Fruit fly (Drosophila melanogaster) whole organism, embryonic: Measurements from ENCODE around the gene CG7065.

Source experiments
- ATbp ChIP-seq: fragments of 200-800 bp; sonication (Bioruptor generic); optimal IDR thresholded peaks from 2 replicates; lab custom pipeline; 2017; ENCODE audit warnings: missing biosample characterization, mild to moderate bottlenecking, missing genetic modification characterization, missing genetic modification reagents
- Atf6 ChIP-seq: fragments of 200-800 bp; sonication (Bioruptor generic); IDR thresholded peaks from 2 replicates; pipeline ENCODE4 v1.3.6; 2022; ENCODE audit warnings: missing biosample characterization, missing genetic modification characterization
- Awh ChIP-seq: fragments of 200-800 bp; sonication (Bioruptor generic); IDR thresholded peaks from 2 replicates; pipeline ENCODE4, ENCODE4 v1.3.6; 2022; ENCODE audit warnings: missing biosample characterization, missing genetic modification characterization
- B-H1 ChIP-seq: fragments of 200-800 bp; sonication (Bioruptor generic); IDR thresholded peaks from 3 replicates; pipeline ENCODE4 v1.3.6; 2022; ENCODE audit warnings: missing biosample characterization, missing genetic modification characterization
- Bgb ChIP-seq: fragments of 200-800 bp; sonication (Bioruptor generic); IDR thresholded peaks from 2 replicates; pipeline ENCODE4 v1.3.6; 2022; ENCODE audit warnings: missing biosample characterization, missing genetic modification characterization; ENCODE audit not compliant: partially characterized antibody
- Blimp-1 ChIP-seq: fragments of 200-800 bp; sonication (Bioruptor generic); optimal IDR thresholded peaks from 3 replicates; lab custom pipeline; 2018; ENCODE audit warnings: missing biosample characterization, missing genetic modification characterization, mild to moderate bottlenecking, moderate library complexity, missing genetic modification reagents
- CG10147 ChIP-seq: fragments of 200-800 bp; sonication (Bioruptor generic); optimal IDR thresholded peaks from 2 replicates; lab custom pipeline; 2019; ENCODE audit warnings: missing biosample characterization, mild to moderate bottlenecking, missing genetic modification characterization, moderate library complexity
- CG11398 ChIP-seq: fragments of 200-800 bp; sonication (Bioruptor generic); optimal IDR thresholded peaks from 2 replicates; lab custom pipeline; 2016; ENCODE audit warnings: missing biosample characterization, missing genetic modification characterization
- CG14441 ChIP-seq: fragments of 200-800 bp; sonication (Bioruptor generic); IDR thresholded peaks from 2 replicates; pipeline ENCODE4 v1.3.6; 2022; ENCODE audit warnings: missing biosample characterization, missing genetic modification characterization
- CG1602 ChIP-seq: fragments of 200-800 bp; sonication (Bioruptor generic); optimal IDR thresholded peaks from 3 replicates; lab custom pipeline; 2016; ENCODE audit warnings: missing biosample characterization, missing genetic modification characterization
- CG16815 ChIP-seq: fragments of 200-800 bp; sonication (Bioruptor generic); optimal IDR thresholded peaks from 3 replicates; lab custom pipeline; 2017; ENCODE audit warnings: missing biosample characterization, mild to moderate bottlenecking, missing genetic modification characterization
- CG2116 ChIP-seq: fragments of 200-800 bp; sonication (Bioruptor generic); optimal IDR thresholded peaks from 3 replicates; lab custom pipeline; 2018; ENCODE audit warnings: missing biosample characterization, mild to moderate bottlenecking, missing genetic modification characterization
- CG30403 ChIP-seq: fragments of 200-800 bp; sonication (Bioruptor generic); optimal IDR thresholded peaks from 3 replicates; lab custom pipeline; 2016; ENCODE audit warnings: missing biosample characterization, missing genetic modification characterization
- CG31224 ChIP-seq: fragments of 200-800 bp; sonication (Bioruptor generic); IDR thresholded peaks from 2 replicates; pipeline ENCODE4 v1.3.6; 2022; ENCODE audit warnings: missing biosample characterization, missing genetic modification characterization
- CG31388 ChIP-seq: fragments of 200-800 bp; sonication (Bioruptor generic); optimal IDR thresholded peaks from 2 replicates; lab custom pipeline; 2016; ENCODE audit warnings: missing biosample characterization, missing genetic modification characterization
- CG3281 ChIP-seq: fragments of 200-800 bp; sonication (Bioruptor generic); optimal IDR thresholded peaks from 3 replicates; lab custom pipeline; 2017; ENCODE audit warnings: missing biosample characterization, mild to moderate bottlenecking, missing genetic modification characterization
- CG33557 ChIP-seq: fragments of 200-800 bp; sonication (Bioruptor generic); optimal IDR thresholded peaks from 2 replicates; lab custom pipeline; 2019; ENCODE audit warnings: missing biosample characterization, mild to moderate bottlenecking, missing genetic modification characterization, moderate library complexity
- CG34422 ChIP-seq: fragments of 200-800 bp; sonication (Bioruptor generic); IDR thresholded peaks from 3 replicates; pipeline ENCODE4 v1.3.6; 2022; ENCODE audit warnings: missing biosample characterization, missing genetic modification characterization
- CG42726 ChIP-seq: fragments of 200-800 bp; sonication (Bioruptor generic); IDR thresholded peaks from 2 replicates; pipeline ENCODE4 v1.3.6; 2022; ENCODE audit warnings: missing biosample characterization, missing genetic modification characterization; ENCODE audit not compliant: partially characterized antibody
- CG4282 ChIP-seq: fragments of 200-800 bp; sonication (Bioruptor generic); optimal IDR thresholded peaks from 2 replicates; lab custom pipeline; 2016; ENCODE audit warnings: missing biosample characterization, missing genetic modification characterization
- CG7357 ChIP-seq: fragments of 200-800 bp; sonication (Bioruptor generic); IDR thresholded peaks from 3 replicates; pipeline ENCODE4 v1.3.6; 2022; ENCODE audit warnings: missing biosample characterization, missing genetic modification characterization
- CG9609 ChIP-seq: fragments of 200-800 bp; sonication (Bioruptor generic); optimal IDR thresholded peaks from 3 replicates; lab custom pipeline; 2016; ENCODE audit warnings: missing biosample characterization, missing genetic modification characterization
- CG9876 ChIP-seq: fragments of 200-800 bp; sonication (Bioruptor generic); optimal IDR thresholded peaks from 2 replicates; lab custom pipeline; 2016; ENCODE audit warnings: missing biosample characterization, missing genetic modification characterization
- D ChIP-seq, 2 experiments: fragments of 200-800 bp in 1 of 2; fragments of >200 bp in 1 of 2; sonication (Bioruptor generic) in 1 of 2; optimal IDR thresholded peaks; 2 replicates in 1 of 2; 3 replicates in 1 of 2; lab custom pipeline; 2017; ENCODE audit warnings: mild to moderate bottlenecking in 1 of 2, missing biosample characterization in 1 of 2, missing genetic modification characterization in 1 of 2, missing genetic modification reagents in 1 of 2
- Drgx ChIP-seq: fragments of 200-800 bp; sonication (Bioruptor generic); IDR thresholded peaks from 2 replicates; pipeline ENCODE4 v1.3.6; 2022; ENCODE audit warnings: missing biosample characterization, missing genetic modification characterization
- Fer2 ChIP-seq: fragments of 200-800 bp; sonication (Bioruptor generic); optimal IDR thresholded peaks from 2 replicates; lab custom pipeline; 2018; ENCODE audit warnings: missing biosample characterization, mild to moderate bottlenecking, missing genetic modification characterization, moderate library complexity
- Gsc ChIP-seq: fragments of 200-800 bp; sonication (Bioruptor generic); IDR thresholded peaks from 2 replicates; pipeline ENCODE4 v1.3.6; 2022; ENCODE audit warnings: missing biosample characterization, missing genetic modification characterization
- HLH3B ChIP-seq: fragments of 200-800 bp; sonication (Bioruptor generic); IDR thresholded peaks from 2 replicates; pipeline ENCODE4 v1.3.6; 2022; ENCODE audit warnings: missing biosample characterization, missing genetic modification characterization
- Kr ChIP-seq: fragments of 200-800 bp; sonication (Bioruptor generic); optimal IDR thresholded peaks from 2 replicates; lab custom pipeline; 2017; ENCODE audit warnings: missing biosample characterization, mild to moderate bottlenecking, missing genetic modification characterization
- Lpt ChIP-seq: fragments of >200 bp; optimal IDR thresholded peaks from 2 replicates; lab custom pipeline; 2018; ENCODE audit warnings: missing biosample characterization, missing genetic modification characterization
- NC2β ChIP-seq: fragments of 200-800 bp; sonication (Bioruptor generic); optimal IDR thresholded peaks from 2 replicates; lab custom pipeline; 2016; ENCODE audit warnings: missing biosample characterization, missing genetic modification characterization
- NfI ChIP-seq: fragments of 200-800 bp; sonication (Bioruptor generic); optimal IDR thresholded peaks from 3 replicates; lab custom pipeline; 2018; ENCODE audit warnings: missing biosample characterization, mild to moderate bottlenecking, missing genetic modification characterization, moderate library complexity
- Ptx1 ChIP-seq: fragments of 200-800 bp; sonication (Bioruptor generic); IDR thresholded peaks from 2 replicates; pipeline ENCODE4 v1.3.6; 2022; ENCODE audit warnings: missing biosample characterization, missing genetic modification characterization
- Sin3A ChIP-seq: fragments of >200 bp; optimal IDR thresholded peaks from 2 replicates; lab custom pipeline; 2018
- caup ChIP-seq: fragments of 200-800 bp; sonication (Bioruptor generic); optimal IDR thresholded peaks from 3 replicates; lab custom pipeline; 2017; ENCODE audit warnings: missing biosample characterization, mild to moderate bottlenecking, missing genetic modification characterization, moderate library complexity; ENCODE audit not compliant: severe bottlenecking
- cg ChIP-seq: fragments of 200-800 bp; sonication (Bioruptor generic); optimal IDR thresholded peaks from 3 replicates; lab custom pipeline; 2019; ENCODE audit warnings: missing biosample characterization, mild to moderate bottlenecking, missing genetic modification characterization, moderate library complexity
- chn ChIP-seq: fragments of 200-800 bp; sonication (Bioruptor generic); optimal IDR thresholded peaks from 2 replicates; lab custom pipeline; 2016; ENCODE audit warnings: missing biosample characterization, missing genetic modification characterization
- cwo ChIP-seq: fragments of 200-800 bp; sonication (Bioruptor generic); optimal IDR thresholded peaks from 3 replicates; lab custom pipeline; 2017; ENCODE audit warnings: missing biosample characterization, missing genetic modification characterization, mild to moderate bottlenecking, moderate library complexity, missing genetic modification reagents
- dysf ChIP-seq: fragments of 200-800 bp; sonication (Bioruptor generic); IDR thresholded peaks from 3 replicates; pipeline ENCODE4 v1.3.6; 2022; ENCODE audit warnings: missing biosample characterization, missing genetic modification characterization
- eve ChIP-seq, 2 experiments: fragments of >200 bp; optimal IDR thresholded peaks; 2 replicates each; lab custom pipeline; 2017; ENCODE audit warnings: missing biosample characterization in 2 of 2, missing genetic modification characterization in 2 of 2
- fd102C ChIP-seq: fragments of 200-800 bp; sonication (Bioruptor generic); optimal IDR thresholded peaks from 2 replicates; lab custom pipeline; 2018; ENCODE audit warnings: missing biosample characterization, mild to moderate bottlenecking, missing genetic modification characterization, moderate library complexity
- kah ChIP-seq: fragments of 200-800 bp; sonication (Bioruptor generic); optimal IDR thresholded peaks from 2 replicates; lab custom pipeline; 2018; ENCODE audit warnings: missing biosample characterization, mild to moderate bottlenecking, missing genetic modification characterization
- klu ChIP-seq: fragments of 200-800 bp; sonication (Bioruptor generic); IDR thresholded peaks from 2 replicates; pipeline ENCODE4 v1.3.6; 2022; ENCODE audit warnings: missing biosample characterization, missing genetic modification characterization
- mam ChIP-seq: fragments of 200-800 bp; sonication (Bioruptor generic); optimal IDR thresholded peaks from 3 replicates; lab custom pipeline; 2016; ENCODE audit warnings: missing biosample characterization, missing genetic modification characterization
- org-1 ChIP-seq: fragments of 200-800 bp; sonication (Bioruptor generic); optimal IDR thresholded peaks from 2 replicates; lab custom pipeline; 2017; ENCODE audit warnings: missing biosample characterization, missing genetic modification characterization
- pb ChIP-seq: fragments of 200-800 bp; sonication (Bioruptor generic); optimal IDR thresholded peaks from 3 replicates; lab custom pipeline; 2016; ENCODE audit warnings: missing biosample characterization, missing genetic modification characterization
- scrt ChIP-seq: fragments of 200-800 bp; sonication (Bioruptor generic); optimal IDR thresholded peaks from 2 replicates; lab custom pipeline; 2018; ENCODE audit warnings: missing biosample characterization, mild to moderate bottlenecking, missing genetic modification characterization, moderate library complexity
- sens ChIP-seq: fragments of 200-800 bp; sonication (Bioruptor generic); peaks from one replicate; lab custom pipeline; 2016; ENCODE audit warnings: missing biosample characterization, missing genetic modification characterization
- sens-2 ChIP-seq: fragments of 200-800 bp; sonication (Bioruptor generic); IDR thresholded peaks from 2 replicates; pipeline ENCODE4 v1.3.6; 2022; ENCODE audit warnings: missing biosample characterization, missing genetic modification characterization
- slp2 ChIP-seq: fragments of 200-800 bp; sonication (Bioruptor generic); optimal IDR thresholded peaks from 2 replicates; lab custom pipeline; 2016; ENCODE audit warnings: missing biosample characterization, missing genetic modification characterization

Gene CG7065

DNA sequence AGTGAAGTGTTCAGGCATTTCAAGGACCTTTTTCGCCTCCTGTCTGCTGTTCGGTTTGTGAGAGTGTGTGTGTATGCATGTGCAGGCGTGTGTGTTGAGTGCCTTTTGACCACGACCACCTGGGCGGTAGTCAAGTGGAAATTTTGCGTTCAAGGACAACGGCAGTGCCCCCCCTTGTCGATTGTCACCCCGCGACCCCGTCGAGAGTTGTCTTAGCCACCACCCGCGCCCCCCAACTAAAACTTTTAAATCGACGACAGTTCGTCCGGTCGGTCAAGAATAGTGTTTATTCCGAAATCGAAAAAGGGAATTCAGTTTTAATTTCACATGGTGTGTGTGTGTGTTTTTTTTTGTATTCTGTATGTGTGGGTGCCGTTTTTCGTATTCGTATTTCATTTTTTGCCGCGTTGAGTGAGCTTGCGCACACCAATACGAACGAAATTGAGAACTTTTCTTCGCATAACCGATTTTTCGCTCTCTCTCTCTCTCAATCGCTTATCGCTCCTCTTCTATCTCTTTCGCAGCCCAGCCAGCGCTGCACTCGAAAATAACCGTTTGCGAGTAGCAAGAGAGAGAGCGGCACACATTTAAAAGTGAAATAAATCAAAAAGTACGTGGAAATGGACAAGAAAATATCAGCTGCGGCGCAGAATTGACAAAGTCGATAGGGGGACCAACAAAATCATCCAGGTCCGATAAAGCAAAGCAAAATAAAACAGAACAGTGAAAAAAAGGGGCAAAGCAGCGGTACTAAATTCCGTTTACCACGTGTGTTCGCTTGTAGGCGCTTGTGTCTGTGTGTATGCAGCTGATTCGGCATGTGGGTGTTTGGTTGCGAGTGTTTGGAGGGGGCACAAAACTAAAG is 21.6 kb downstream of the CG7065 start (continued):
- no peak for TF ChIP-seq Bgb
- no peak for TF ChIP-seq Gsc (GFP tag; lab: Robert Waterston, UW)
- no peak for TF ChIP-seq CG4282
- TF ChIP-seq Lpt (GFP tag; lab: Kevin White, UChicago) = no peak
- peak; percentile 18 for TF ChIP-seq cwo (GFP tag; lab: Kevin White, UChicago)
- TF ChIP-seq eve (GFP tag; optimal IDR thresholded peaks at IDR 0.05; lab: Kevin White, UChicago) = no peak
- no peak for TF ChIP-seq CG31388 (GFP tag; lab: Kevin White, UChicago)
- TF ChIP-seq CG30403 (GFP tag; lab: Kevin White, UChicago) = no peak
- TF ChIP-seq scrt (GFP tag; lab: Kevin White, UChicago) = no peak
- no peak for TF ChIP-seq CG14441 (GFP tag; lab: Robert Waterston, UW)
- TF ChIP-seq kah (GFP tag; lab: Kevin White, UChicago) = no peak
- TF ChIP-seq Blimp-1 (GFP tag; lab: Kevin White, UChicago) = no peak
- no peak for TF ChIP-seq Kr (GFP tag; lab: Kevin White, UChicago)
- no peak for TF ChIP-seq CG33557 (GFP tag; lab: Kevin White, UChicago)
- TF ChIP-seq D (optimal IDR thresholded peaks at IDR 0.05; lab: Kevin White, UChicago) = no peak
- TF ChIP-seq D (GFP tag; optimal IDR thresholded peaks at IDR 0.05; lab: Kevin White, UChicago) = no peak
- no peak for TF ChIP-seq NfI (GFP tag; lab: Kevin White, UChicago)
- no peak for TF ChIP-seq caup (GFP tag; lab: Kevin White, UChicago)
- TF ChIP-seq org-1 (GFP tag; lab: Kevin White, UChicago) = no peak
- TF ChIP-seq Fer2 = no peak
- TF ChIP-seq CG1602 (GFP tag; lab: Kevin White, UChicago) = no peak
- no peak for TF ChIP-seq ATbp
- no peak for TF ChIP-seq CG9609 (GFP tag; lab: Kevin White, UChicago)
- TF ChIP-seq mam (GFP tag; lab: Kevin White, UChicago) = no peak
- no peak for TF ChIP-seq Atf6 (GFP tag; lab: Robert Waterston, UW)
- TF ChIP-seq slp2 (GFP tag; lab: Kevin White, UChicago) = no peak
- no peak for TF ChIP-seq klu (GFP tag; lab: Robert Waterston, UW)
- no peak for TF ChIP-seq CG2116 (GFP tag; lab: Kevin White, UChicago)
- peak; percentile 48 for TF ChIP-seq sens (GFP tag; lab: Kevin White, UChicago)
- TF ChIP-seq sens-2 (GFP tag; lab: Robert Waterston, UW) = no peak
- no peak for TF ChIP-seq Ptx1 (GFP tag; lab: Robert Waterston, UW)
- peak; percentile 38; the same call in 1 of the 3 replicates for TF ChIP-seq CG34422
- no peak for TF ChIP-seq HLH3B (GFP tag; lab: Robert Waterston, UW)
- TF ChIP-seq CG3281 = no peak
- no peak for TF ChIP-seq B-H1 (GFP tag; lab: Robert Waterston, UW)
- no peak for TF ChIP-seq pb (GFP tag; lab: Kevin White, UChicago)
- no peak for TF ChIP-seq CG11398 (GFP tag; lab: Kevin White, UChicago)
- no peak for TF ChIP-seq dysf
- TF ChIP-seq CG7357 (GFP tag; lab: Robert Waterston, UW) = no peak
- no peak for TF ChIP-seq Sin3A (lab: Kevin White, UChicago)
- no peak for TF ChIP-seq CG42726 (GFP tag; lab: Robert Waterston, UW)
- no peak for TF ChIP-seq NC2β
- TF ChIP-seq CG16815 (GFP tag; lab: Kevin White, UChicago) = no peak
- TF ChIP-seq Drgx = 0 out of 2 replicates have a peak, but pooled peaks have one; percentile 46
- TF ChIP-seq CG31224 = no peak
- TF ChIP-seq CG9876 (GFP tag; lab: Kevin White, UChicago) = no peak
- TF ChIP-seq fd102C (GFP tag; lab: Kevin White, UChicago) = no peak
- no peak for TF ChIP-seq chn (GFP tag; lab: Kevin White, UChicago)
- TF ChIP-seq Awh (GFP tag; lab: Robert Waterston, UW) = no peak
- peak; percentile 82 for TF ChIP-seq cg
- TF ChIP-seq CG10147 (GFP tag; lab: Kevin White, UChicago) = no peak
